Fruit fly (Drosophila melanogaster) whole organism, embryonic: Measurements from ENCODE around the gene bin.
A peak's percentile ranks its signal among the peaks of the same experiment; 100 is the strongest.

ENCODE experiments used
- Adf1 ChIP-seq: fragments of 200-800 bp; sonication (Bioruptor generic); IDR thresholded peaks from 2 replicates; pipeline ENCODE4 v1.3.6; 2022; ENCODE audit warnings: missing biosample characterization, missing genetic modification characterization
- Bgb ChIP-seq: fragments of 200-800 bp; sonication (Bioruptor generic); IDR thresholded peaks from 2 replicates; pipeline ENCODE4 v1.3.6; 2022; ENCODE audit warnings: missing biosample characterization, missing genetic modification characterization; ENCODE audit not compliant: partially characterized antibody
- BtbVII ChIP-seq: fragments of 200-800 bp; sonication (Bioruptor generic); optimal IDR thresholded peaks from 3 replicates; lab custom pipeline; 2017; ENCODE audit warnings: missing biosample characterization, mild to moderate bottlenecking, missing genetic modification characterization
- CG10274 ChIP-seq: fragments of 200-800 bp; sonication (Bioruptor generic); optimal IDR thresholded peaks from 3 replicates; lab custom pipeline; 2017; ENCODE audit warnings: missing biosample characterization, mild to moderate bottlenecking, missing genetic modification characterization
- CG10959 ChIP-seq: fragments of 200-800 bp; sonication (Bioruptor generic); IDR thresholded peaks from 2 replicates; pipeline ENCODE4 v1.3.6; 2022; ENCODE audit warnings: missing biosample characterization, missing genetic modification characterization
- CG11085 ChIP-seq: fragments of 200-800 bp; sonication (Bioruptor generic); IDR thresholded peaks from 2 replicates; pipeline ENCODE4 v1.3.6; 2022; ENCODE audit warnings: missing biosample characterization, missing genetic modification characterization
- CG11093 ChIP-seq: fragments of 200-800 bp; sonication (Bioruptor generic); IDR thresholded peaks from 3 replicates; pipeline ENCODE4 v1.3.6; 2022; ENCODE audit warnings: missing biosample characterization, missing genetic modification characterization
- CG1529 ChIP-seq: fragments of 200-800 bp; sonication (Bioruptor generic); optimal IDR thresholded peaks from 3 replicates; lab custom pipeline; 2018; ENCODE audit warnings: missing biosample characterization, missing genetic modification characterization
- CG17829 ChIP-seq: fragments of 200-800 bp; optimal IDR thresholded peaks from 2 replicates; lab custom pipeline; 2019; ENCODE audit warnings: missing biosample characterization, mild to moderate bottlenecking, missing genetic modification characterization, moderate library complexity
- CG2199 ChIP-seq: fragments of 200-800 bp; sonication (Bioruptor generic); IDR thresholded peaks from 3 replicates; pipeline ENCODE4 v1.3.6; 2022; ENCODE audit warnings: missing biosample characterization, missing genetic modification characterization
- CG3847 ChIP-seq: fragments of 200-800 bp; sonication (Bioruptor generic); IDR thresholded peaks from 2 replicates; pipeline ENCODE4 v1.3.6; 2022; ENCODE audit warnings: missing biosample characterization, missing genetic modification characterization
- CG4328 ChIP-seq: fragments of 200-800 bp; sonication (Bioruptor generic); optimal IDR thresholded peaks from 3 replicates; lab custom pipeline; 2017; ENCODE audit warnings: missing biosample characterization, missing genetic modification reagents, missing genetic modification characterization
- CG5953 ChIP-seq: fragments of 200-800 bp; sonication (Bioruptor generic); IDR thresholded peaks from 2 replicates; pipeline ENCODE4 v1.3.6; 2022; ENCODE audit warnings: missing biosample characterization, missing genetic modification characterization
- CG6765 ChIP-seq: fragments of 200-800 bp; sonication (Bioruptor generic); optimal IDR thresholded peaks from 3 replicates; lab custom pipeline; 2017; ENCODE audit warnings: missing biosample characterization, mild to moderate bottlenecking, missing genetic modification characterization
- CG6813 ChIP-seq: fragments of 200-800 bp; sonication (Bioruptor generic); optimal IDR thresholded peaks from 2 replicates; lab custom pipeline; 2017; ENCODE audit warnings: missing biosample characterization, missing genetic modification characterization, mild to moderate bottlenecking, moderate library complexity, missing genetic modification reagents
- CG7839 ChIP-seq: fragments of 200-800 bp; sonication (Bioruptor generic); optimal IDR thresholded peaks from 3 replicates; lab custom pipeline; 2018; ENCODE audit warnings: missing biosample characterization, mild to moderate bottlenecking, missing genetic modification characterization, moderate library complexity
- CG7963 ChIP-seq: fragments of 200-800 bp; sonication (Bioruptor generic); IDR thresholded peaks from 3 replicates; pipeline ENCODE4 v1.3.6; 2022; ENCODE audit warnings: missing biosample characterization, missing genetic modification characterization; ENCODE audit not compliant: partially characterized antibody
- CG8281 ChIP-seq: fragments of 200-800 bp; sonication (Bioruptor generic); optimal IDR thresholded peaks from 2 replicates; lab custom pipeline; 2018; ENCODE audit warnings: missing biosample characterization, mild to moderate bottlenecking, missing genetic modification characterization, moderate library complexity
- CG8944 ChIP-seq: fragments of 200-800 bp; sonication (Bioruptor generic); optimal IDR thresholded peaks from 3 replicates; lab custom pipeline; 2016; ENCODE audit warnings: missing biosample characterization, missing genetic modification characterization
- CG9727 ChIP-seq: fragments of 200-800 bp; sonication (Bioruptor generic); optimal IDR thresholded peaks from 3 replicates; lab custom pipeline; 2017; ENCODE audit warnings: missing biosample characterization, mild to moderate bottlenecking, missing genetic modification characterization
- CHES-1-like ChIP-seq: fragments of 200-800 bp; sonication (Bioruptor generic); optimal IDR thresholded peaks from 2 replicates; lab custom pipeline; 2016; ENCODE audit warnings: missing biosample characterization, missing genetic modification characterization
- Chrac-16 ChIP-seq: fragments of 200-800 bp; sonication (Bioruptor generic); optimal IDR thresholded peaks from 3 replicates; lab custom pipeline; 2016; ENCODE audit warnings: missing biosample characterization, missing genetic modification characterization
- CoRest ChIP-seq: fragments of 200-800 bp; sonication (Bioruptor generic); optimal IDR thresholded peaks from 3 replicates; lab custom pipeline; 2018; ENCODE audit warnings: missing biosample characterization, mild to moderate bottlenecking, missing genetic modification characterization, moderate library complexity
- Dip2 ChIP-seq: fragments of 200-800 bp; sonication (Bioruptor generic); IDR thresholded peaks from 2 replicates; pipeline ENCODE4 v1.3.6; 2022; ENCODE audit warnings: missing biosample characterization, missing genetic modification characterization
- Ets65A ChIP-seq: fragments of 200-800 bp; sonication (Bioruptor generic); peaks from one replicate; lab custom pipeline; 2016; ENCODE audit warnings: missing biosample characterization, missing genetic modification characterization
- Hand ChIP-seq: fragments of 200-800 bp; sonication (Bioruptor generic); optimal IDR thresholded peaks from 2 replicates; lab custom pipeline; 2017; ENCODE audit warnings: mild to moderate bottlenecking, missing biosample characterization, missing genetic modification reagents, missing genetic modification characterization
- Hr51 ChIP-seq, 2 experiments: fragments of 200-800 bp; sonication (Bioruptor generic); optimal IDR thresholded peaks; 2 replicates in 1 of 2; 3 replicates in 1 of 2; lab custom pipeline; 2016 to 2018; ENCODE audit warnings: missing biosample characterization in 2 of 2, missing genetic modification characterization in 2 of 2, mild to moderate bottlenecking in 1 of 2, moderate library complexity in 1 of 2
- Hsf ChIP-seq: fragments of 200-800 bp; sonication (Bioruptor generic); optimal IDR thresholded peaks from 3 replicates; lab custom pipeline; 2016; ENCODE audit warnings: missing biosample characterization, missing genetic modification characterization
- Nf-YB ChIP-seq: fragments of 200-800 bp; sonication (Bioruptor generic); optimal IDR thresholded peaks from 3 replicates; lab custom pipeline; 2019; ENCODE audit warnings: missing biosample characterization, mild to moderate bottlenecking, missing genetic modification characterization, moderate library complexity
- Oli ChIP-seq: fragments of 200-800 bp; sonication (Bioruptor generic); optimal IDR thresholded peaks from 2 replicates; lab custom pipeline; 2018; ENCODE audit warnings: missing biosample characterization, mild to moderate bottlenecking, missing genetic modification characterization, moderate library complexity
- Poxn ChIP-seq: fragments of 200-800 bp; sonication (Bioruptor generic); IDR thresholded peaks from 2 replicates; pipeline ENCODE4 v1.3.6; 2022; ENCODE audit warnings: missing biosample characterization, missing genetic modification characterization
- Ravus ChIP-seq: fragments of 200-800 bp; sonication (Bioruptor generic); IDR thresholded peaks from 2 replicates; pipeline ENCODE4 v1.3.6; 2022; ENCODE audit warnings: missing biosample characterization, missing genetic modification characterization
- Side ChIP-seq: fragments of 200-800 bp; sonication (Bioruptor generic); optimal IDR thresholded peaks from 2 replicates; lab custom pipeline; 2016; ENCODE audit warnings: missing biosample characterization, missing genetic modification characterization
- Taf1 ChIP-seq: fragments of 200-800 bp; sonication (Bioruptor generic); IDR thresholded peaks from 2 replicates; pipeline ENCODE4 v1.3.6; 2022; ENCODE audit warnings: missing biosample characterization, missing genetic modification characterization
- ase ChIP-seq: fragments of 200-800 bp; sonication (Bioruptor generic); IDR thresholded peaks from 3 replicates; pipeline ENCODE4 v1.3.6; 2022; ENCODE audit warnings: missing biosample characterization, missing genetic modification characterization
- bsh ChIP-seq, 2 experiments: fragments of 200-800 bp; sonication (Bioruptor generic); optimal IDR thresholded peaks; 2 replicates each; lab custom pipeline; 2017 to 2018; ENCODE audit warnings: mild to moderate bottlenecking in 2 of 2, missing biosample characterization in 2 of 2, missing genetic modification characterization in 2 of 2, moderate library complexity in 1 of 2
- cg ChIP-seq: fragments of 200-800 bp; sonication (Bioruptor generic); optimal IDR thresholded peaks from 3 replicates; lab custom pipeline; 2019; ENCODE audit warnings: missing biosample characterization, mild to moderate bottlenecking, missing genetic modification characterization, moderate library complexity
- dimm ChIP-seq: fragments of 200-800 bp; sonication (Bioruptor generic); IDR thresholded peaks from 2 replicates; pipeline ENCODE4 v1.3.6; 2022; ENCODE audit warnings: missing biosample characterization, missing genetic modification characterization
- eve ChIP-seq, 2 experiments: fragments of >200 bp; optimal IDR thresholded peaks; 2 replicates each; lab custom pipeline; 2017; ENCODE audit warnings: missing biosample characterization in 2 of 2, missing genetic modification characterization in 2 of 2
- gfzf ChIP-seq: fragments of 200-800 bp; sonication (Bioruptor generic); optimal IDR thresholded peaks from 2 replicates; lab custom pipeline; 2016; ENCODE audit warnings: missing biosample characterization, mild to moderate bottlenecking, missing genetic modification characterization, moderate library complexity
- h ChIP-seq: fragments of >200 bp; optimal IDR thresholded peaks from 2 replicates; lab custom pipeline; 2017
- rib ChIP-seq: fragments of 200-800 bp; sonication (Bioruptor generic); IDR thresholded peaks from 2 replicates; pipeline ENCODE4 v1.3.6; 2022; ENCODE audit warnings: missing biosample characterization, missing genetic modification characterization
- sens-2 ChIP-seq: fragments of 200-800 bp; sonication (Bioruptor generic); IDR thresholded peaks from 2 replicates; pipeline ENCODE4 v1.3.6; 2022; ENCODE audit warnings: missing biosample characterization, missing genetic modification characterization
- shn ChIP-seq: fragments of 200-800 bp; sonication (Bioruptor generic); optimal IDR thresholded peaks from 3 replicates; lab custom pipeline; 2016; ENCODE audit warnings: missing biosample characterization, missing genetic modification characterization
- slp2 ChIP-seq: fragments of 200-800 bp; sonication (Bioruptor generic); optimal IDR thresholded peaks from 2 replicates; lab custom pipeline; 2016; ENCODE audit warnings: missing biosample characterization, missing genetic modification characterization
- stwl ChIP-seq: fragments of 200-800 bp; sonication (Bioruptor generic); optimal IDR thresholded peaks from 3 replicates; lab custom pipeline; 2018; ENCODE audit warnings: missing biosample characterization, mild to moderate bottlenecking, missing genetic modification characterization, moderate library complexity
- sug ChIP-seq: fragments of 200-800 bp; optimal IDR thresholded peaks from 2 replicates; lab custom pipeline; 2019; ENCODE audit warnings: missing biosample characterization, mild to moderate bottlenecking, missing genetic modification characterization, moderate library complexity
- vnd ChIP-seq: fragments of 200-800 bp; sonication (Bioruptor generic); IDR thresholded peaks from 3 replicates; pipeline ENCODE4 v1.3.6; 2022; ENCODE audit warnings: missing biosample characterization, missing genetic modification characterization; ENCODE audit not compliant: partially characterized antibody

bin gene

dm6 chr3L:6955254-6956229 lies 34.9 kb upstream of the bin start, which contains the start of the genes CG10077 and CG9948 (continued):
- TF ChIP-seq CG3847 (peak; percentile 89), CG10959 (GFP tag; lab: Robert Waterston, UW) (peak; percentile 83), CG2199 (GFP tag; lab: Robert Waterston, UW) (peak; percentile 89), Hr51 (GFP tag; optimal IDR thresholded peaks at IDR 0.05; lab: Kevin White, UChicago) (peak; percentile 55 to 90), dimm (GFP tag; lab: Robert Waterston, UW) (peak; percentile 79), CG11093 (peak; percentile 83), CG6813 (peak; percentile 75), Side (peak; percentile 38), h (lab: Kevin White, UChicago) (no peak), cg (no peak), vnd (GFP tag; lab: Robert Waterston, UW) (peak; percentile 75), Bgb (GFP tag; lab: Robert Waterston, UW) (peak; percentile 80), Adf1 (GFP tag; lab: Robert Waterston, UW) (peak; percentile 47), Ets65A (peak; percentile 87), CG8281 (tag; lab: Kevin White, UChicago) (peak; percentile 69), CG7963 (GFP tag; lab: Robert Waterston, UW) (peak; percentile 61; the same call in 1 of the 3 replicates), ase (GFP tag; lab: Robert Waterston, UW) (peak; percentile 88), stwl (tag; lab: Kevin White, UChicago) (peak; percentile 57), Ravus (GFP tag; lab: Robert Waterston, UW) (peak; percentile 80), Dip2 (GFP tag; lab: Robert Waterston, UW) (no peak), CHES-1-like (GFP tag; lab: Kevin White, UChicago) (peak; percentile 32), CG10274 (GFP tag; lab: Kevin White, UChicago) (peak; percentile 59), Taf1 (peak; percentile 85), CG7839 (tag; lab: Kevin White, UChicago) (peak; percentile 93), Poxn (GFP tag; lab: Robert Waterston, UW) (peak; percentile 66; the same call in 1 of the 2 replicates), CG5953 (GFP tag; lab: Robert Waterston, UW) (peak; percentile 83), CoRest (peak; percentile 91), sens-2 (GFP tag; lab: Robert Waterston, UW) (peak; percentile 76; the same call in 1 of the 2 replicates), CG9727 (GFP tag; lab: Kevin White, UChicago) (peak; percentile 85), CG17829 (peak; percentile 90), Hand (peak; percentile 85), Nf-YB (GFP tag; lab: Kevin White, UChicago) (peak; percentile 71), Hsf (GFP tag; lab: Kevin White, UChicago) (peak; percentile 87), Oli (peak; percentile 91), CG1529 (GFP tag; lab: Kevin White, UChicago) (peak; percentile 80), CG4328 (peak; percentile 81), gfzf (peak; percentile 71), Chrac-16 (peak; percentile 91), rib (peak; percentile 62), shn (GFP tag; lab: Kevin White, UChicago) (peak; percentile 40), CG11085 (GFP tag; lab: Robert Waterston, UW) (peak; percentile 90), CG8944 (GFP tag; lab: Kevin White, UChicago) (peak; percentile 11), eve (GFP tag; optimal IDR thresholded peaks at IDR 0.05; lab: Kevin White, UChicago) (no peak), sug (peak; percentile 87), bsh (GFP tag; optimal IDR thresholded peaks at IDR 0.05; lab: Kevin White, UChicago) (peak; percentile 73 to 94), slp2 (peak; percentile 19), CG6765 (peak; percentile 75), BtbVII (peak; percentile 75)
